Worm (Caenorhabditis elegans): Measurements from ENCODE around the gene W02B12.16.
A peak's percentile ranks its signal among the peaks of the same experiment; 100 is the strongest.

The W02B12.16 gene

DNA sequence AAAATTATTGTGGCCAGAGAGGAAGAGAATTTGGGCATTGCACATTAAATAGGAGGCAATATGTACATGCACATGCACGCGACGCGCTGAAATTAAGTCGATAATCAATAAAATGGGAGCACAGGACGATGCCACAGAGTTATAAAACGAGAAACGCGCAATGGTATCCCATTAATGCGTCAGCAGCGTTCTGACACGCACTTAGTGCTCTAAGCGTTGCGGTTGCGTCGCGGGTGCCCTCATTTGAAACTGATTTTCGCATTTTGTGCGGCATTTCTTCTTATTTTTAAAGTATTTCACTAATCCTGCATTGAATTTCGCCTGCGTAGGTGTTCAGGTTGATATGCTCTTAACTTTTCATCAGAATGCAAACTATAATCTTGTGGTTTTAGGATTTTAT, 23.3 kb downstream of the W02B12.16 start, which contains the start of gene rsp-1 (continued):
- TF ChIP-seq hlh-17 (GFP tag; optimal IDR thresholded peaks at IDR 0.05; ENCODE audit: borderline replicate concordance) (no peak), grh-1 (GFP tag; IDR thresholded peaks at IDR 0.05) (peak; percentile 80), jun-1 (tag; optimal IDR thresholded peaks at IDR 0.05) (peak; percentile 91), C04F5.9 (tag; optimal IDR thresholded peaks at IDR 0.05) (peak; percentile 82), nhr-71 (tag; optimal IDR thresholded peaks at IDR 0.05) (peak; percentile 93), C34B4.2 (tag; optimal IDR thresholded peaks at IDR 0.05) (no peak), unc-130 (tag; optimal IDR thresholded peaks at IDR 0.05) (peak; percentile 91), nhr-47 (tag; optimal IDR thresholded peaks at IDR 0.05) (peak; percentile 91), ceh-88 (GFP tag; IDR thresholded peaks at IDR 0.05) (no peak; the same call in 1 of the 2 replicates), pax-3 (tag; optimal IDR thresholded peaks at IDR 0.05) (peak; percentile 73), mdl-1 (tag; optimal IDR thresholded peaks at IDR 0.05) (peak in 1 of 2 experiments; percentile 85), mep-1 (tag; optimal IDR thresholded peaks at IDR 0.05) (peak; percentile 84), unc-86 (tag; optimal IDR thresholded peaks at IDR 0.05) (peak; percentile 83), nhr-77 (tag; optimal IDR thresholded peaks at IDR 0.05) (peak; percentile 78), irx-1 (tag; optimal IDR thresholded peaks at IDR 0.05) (peak; percentile 76), nhr-11 (tag; optimal IDR thresholded peaks at IDR 0.05) (peak; percentile 46), Y116A8C.19 (tag; optimal IDR thresholded peaks at IDR 0.05; ENCODE audit: borderline replicate concordance) (no peak), fkh-4 (tag; optimal IDR thresholded peaks at IDR 0.05; ENCODE audit: borderline replicate concordance) (peak; percentile 29), swsn-7 (tag; optimal IDR thresholded peaks at IDR 0.05) (peak; percentile 91), nhr-19 (GFP tag; conservative IDR thresholded peaks at IDR 0.05) (peak; percentile 90), rnt-1 (tag; optimal IDR thresholded peaks at IDR 0.05) (peak; percentile 94), sox-4 (tag; optimal IDR thresholded peaks at IDR 0.05) (peak; percentile 45), nhr-85 (tag) (peak; percentile 92), unc-98 (GFP tag; IDR thresholded peaks at IDR 0.05) (no peak), skn-1 (tag; optimal IDR thresholded peaks at IDR 0.05) (peak; percentile 83), pag-3 (tag; optimal IDR thresholded peaks at IDR 0.05; ENCODE audit: borderline replicate concordance, insufficient read depth) (no peak), vab-15 (tag; optimal IDR thresholded peaks at IDR 0.05) (peak; percentile 67), nhr-12 (tag; optimal IDR thresholded peaks at IDR 0.05) (no peak), zip-4 (GFP tag; optimal IDR thresholded peaks at IDR 0.05) (peak; percentile 74), nhr-28 (tag; optimal IDR thresholded peaks at IDR 0.05) (no peak), lsy-2 (tag; optimal IDR thresholded peaks at IDR 0.05) (peak; percentile 91 to 94), fkh-10 (GFP tag; optimal IDR thresholded peaks at IDR 0.05) (peak; percentile 57), lin-15B (tag; optimal IDR thresholded peaks at IDR 0.05) (peak; percentile 84), xbp-1 (tag; optimal IDR thresholded peaks at IDR 0.05) (peak; percentile 90), hlh-4 (tag; optimal IDR thresholded peaks at IDR 0.05) (no peak), efl-3 (GFP tag; optimal IDR thresholded peaks at IDR 0.05) (no peak), blmp-1 (tag; optimal IDR thresholded peaks at IDR 0.05) (peak; percentile 27), efl-1 (optimal IDR thresholded peaks at IDR 0.05) (peak; percentile 88 to 90), efl-1 (GFP tag; optimal IDR thresholded peaks at IDR 0.05 in 1 of 2) (peak; percentile 84 to 98), lin-35 (GFP tag; optimal IDR thresholded peaks at IDR 0.05) (peak; percentile 90 to 94), nhr-84 (tag; optimal IDR thresholded peaks at IDR 0.05) (no peak), dsc-1 (tag; optimal IDR thresholded peaks at IDR 0.05) (peak; percentile 89), ceh-8 (GFP tag; optimal IDR thresholded peaks at IDR 0.05) (peak; percentile 55), elt-3 (tag; optimal IDR thresholded peaks at IDR 0.05) (peak in 4 of 6 experiments; percentile 24 to 96 (median 67)), fos-1 (tag; optimal IDR thresholded peaks at IDR 0.05) (peak; percentile 78), elt-2 (tag; optimal IDR thresholded peaks at IDR 0.05) (peak; percentile 76), sup-37 (GFP tag; optimal IDR thresholded peaks at IDR 0.05) (peak; percentile 39)
